Fruit fly (Drosophila melanogaster) Kc167 (cell line): ENCODE results near the gene CG7135.

Experiments used
- Myc ChIP-seq: fragments of >200 bp; optimal IDR thresholded peaks from 2 replicates; lab custom pipeline; 2017; ENCODE audit warnings: missing external identifiers
- Sin3A ChIP-seq: fragments of >200 bp; optimal IDR thresholded peaks from 2 replicates; lab custom pipeline; 2018; ENCODE audit warnings: missing external identifiers
- h ChIP-seq: fragments of >200 bp; optimal IDR thresholded peaks from 3 replicates; lab custom pipeline; 2018; ENCODE audit warnings: missing external identifiers
- insv ChIP-seq: fragments of >200 bp; optimal IDR thresholded peaks from 3 replicates; lab custom pipeline; 2018; ENCODE audit warnings: missing external identifiers
- psq ChIP-seq: fragments of >200 bp; optimal IDR thresholded peaks from 2 replicates; lab custom pipeline; 2017; ENCODE audit warnings: missing external identifiers
- ttk ChIP-seq: sonication (Bioruptor generic); optimal IDR thresholded peaks from 2 replicates; lab custom pipeline; 2017; ENCODE audit warnings: missing external identifiers

- TF ChIP-seq h (lab: Kevin White, UChicago) (no peak), psq (lab: Kevin White, UChicago) (no peak), ttk (lab: Kevin White, UChicago) (no peak), Sin3A (lab: Kevin White, UChicago) (no peak), Myc (lab: Kevin White, UChicago) (no peak), insv (lab: Kevin White, UChicago) (no peak)
Observed at dm6 chrX:18136910-18137849, 33.7 kb downstream of the CG7135 start, which contains the start of gene ari-1.
